Fruit fly (Drosophila melanogaster) whole organism, embryonic: Measurements from ENCODE around the gene qm.
A peak's percentile ranks its signal among the peaks of the same experiment; 100 is the strongest.

Experiments used
- Aef1 ChIP-seq: fragments of 200-800 bp; sonication (Bioruptor generic); IDR thresholded peaks from 3 replicates; pipeline ENCODE4 v1.3.6; 2022; ENCODE audit warnings: missing biosample characterization, missing genetic modification characterization
- Antp ChIP-seq: fragments of 200-800 bp; sonication (Bioruptor generic); optimal IDR thresholded peaks from 3 replicates; lab custom pipeline; 2016; ENCODE audit warnings: missing biosample characterization, missing genetic modification characterization
- Bdp1 ChIP-seq: fragments of 200-800 bp; sonication (Bioruptor generic); optimal IDR thresholded peaks from 3 replicates; lab custom pipeline; 2016; ENCODE audit warnings: missing biosample characterization, missing genetic modification characterization
- Bgb ChIP-seq: fragments of 200-800 bp; sonication (Bioruptor generic); IDR thresholded peaks from 2 replicates; pipeline ENCODE4 v1.3.6; 2022; ENCODE audit warnings: missing biosample characterization, missing genetic modification characterization; ENCODE audit not compliant: partially characterized antibody
- Bteb2 ChIP-seq: fragments of 200-800 bp; sonication (Bioruptor generic); optimal IDR thresholded peaks from 2 replicates; lab custom pipeline; 2016; ENCODE audit warnings: missing biosample characterization, missing genetic modification characterization
- CG1024 ChIP-seq: fragments of 200-800 bp; sonication (Bioruptor generic); IDR thresholded peaks from 2 replicates; pipeline ENCODE4 v1.3.6; 2022; ENCODE audit warnings: missing biosample characterization, missing genetic modification characterization
- CG10321 ChIP-seq: fragments of 200-800 bp; sonication (Bioruptor generic); IDR thresholded peaks from 2 replicates; pipeline ENCODE4 v1.3.6; 2022; ENCODE audit warnings: missing biosample characterization, missing genetic modification characterization
- CG11247 ChIP-seq: fragments of 200-800 bp; sonication (Bioruptor generic); IDR thresholded peaks from 2 replicates; pipeline ENCODE4 v1.3.6; 2022; ENCODE audit warnings: missing biosample characterization, missing genetic modification characterization
- CG11504 ChIP-seq: fragments of 200-800 bp; sonication (Bioruptor generic); optimal IDR thresholded peaks from 3 replicates; lab custom pipeline; 2019; ENCODE audit warnings: missing biosample characterization, mild to moderate bottlenecking, missing genetic modification characterization, moderate library complexity
- CG12155 ChIP-seq: fragments of 200-800 bp; sonication (Bioruptor generic); optimal IDR thresholded peaks from 3 replicates; lab custom pipeline; 2016; ENCODE audit warnings: missing biosample characterization, missing genetic modification characterization
- CG13624 ChIP-seq: fragments of 200-800 bp; sonication (Bioruptor generic); optimal IDR thresholded peaks from 2 replicates; lab custom pipeline; 2016; ENCODE audit warnings: missing biosample characterization, missing genetic modification characterization
- CG14050 ChIP-seq: fragments of 200-800 bp; sonication (Bioruptor generic); IDR thresholded peaks from 3 replicates; pipeline ENCODE4 v1.3.6; 2022; ENCODE audit warnings: missing biosample characterization, missing genetic modification characterization
- CG15514 ChIP-seq: fragments of 200-800 bp; sonication (Bioruptor generic); optimal IDR thresholded peaks from 3 replicates; lab custom pipeline; 2017; ENCODE audit warnings: missing biosample characterization, missing genetic modification characterization, mild to moderate bottlenecking, moderate library complexity, missing genetic modification reagents
- CG16813 ChIP-seq: fragments of 200-800 bp; sonication (Bioruptor generic); IDR thresholded peaks from 3 replicates; pipeline ENCODE4 v1.3.6; 2022; ENCODE audit warnings: missing biosample characterization, missing genetic modification characterization; ENCODE audit not compliant: partially characterized antibody
- CG3065 ChIP-seq: fragments of 200-800 bp; sonication (Bioruptor generic); optimal IDR thresholded peaks from 2 replicates; lab custom pipeline; 2016; ENCODE audit warnings: missing biosample characterization, missing genetic modification characterization
- CG32772 ChIP-seq: fragments of 200-800 bp; sonication (Bioruptor generic); IDR thresholded peaks from 2 replicates; pipeline ENCODE4 v1.3.6; 2022; ENCODE audit warnings: missing biosample characterization, missing genetic modification characterization
- CG33213 ChIP-seq: fragments of 200-800 bp; sonication (Bioruptor generic); optimal IDR thresholded peaks from 3 replicates; lab custom pipeline; 2016; ENCODE audit warnings: missing biosample characterization, missing genetic modification characterization
- CG3847 ChIP-seq: fragments of 200-800 bp; sonication (Bioruptor generic); IDR thresholded peaks from 2 replicates; pipeline ENCODE4 v1.3.6; 2022; ENCODE audit warnings: missing biosample characterization, missing genetic modification characterization
- CG42726 ChIP-seq: fragments of 200-800 bp; sonication (Bioruptor generic); IDR thresholded peaks from 2 replicates; pipeline ENCODE4 v1.3.6; 2022; ENCODE audit warnings: missing biosample characterization, missing genetic modification characterization; ENCODE audit not compliant: partially characterized antibody
- CG7271 ChIP-seq: fragments of 200-800 bp; sonication (Bioruptor generic); optimal IDR thresholded peaks from 2 replicates; lab custom pipeline; 2018; ENCODE audit warnings: missing biosample characterization, mild to moderate bottlenecking, missing genetic modification characterization, moderate library complexity
- CG8281 ChIP-seq: fragments of 200-800 bp; sonication (Bioruptor generic); optimal IDR thresholded peaks from 2 replicates; lab custom pipeline; 2018; ENCODE audit warnings: missing biosample characterization, mild to moderate bottlenecking, missing genetic modification characterization, moderate library complexity
- CG8388 ChIP-seq: fragments of 200-800 bp; sonication (Bioruptor generic); optimal IDR thresholded peaks from 2 replicates; lab custom pipeline; 2019; ENCODE audit warnings: missing biosample characterization, mild to moderate bottlenecking, missing genetic modification characterization, moderate library complexity
- Camta ChIP-seq: fragments of 200-800 bp; sonication (Bioruptor generic); optimal IDR thresholded peaks from 2 replicates; lab custom pipeline; 2016; ENCODE audit warnings: missing biosample characterization, missing genetic modification characterization
- Dp ChIP-seq: fragments of 200-800 bp; sonication (Bioruptor generic); optimal IDR thresholded peaks from 2 replicates; lab custom pipeline; 2018; ENCODE audit warnings: missing biosample characterization, mild to moderate bottlenecking, missing genetic modification characterization, moderate library complexity
- Hmr ChIP-seq: fragments of 200-800 bp; sonication (Bioruptor generic); optimal IDR thresholded peaks from 3 replicates; lab custom pipeline; 2017; ENCODE audit warnings: mild to moderate bottlenecking, missing biosample characterization, missing genetic modification reagents, missing genetic modification characterization
- Hr78 ChIP-seq, 2 experiments: fragments of 200-800 bp in 1 of 2; fragments of >200 bp in 1 of 2; sonication (Bioruptor generic) in 1 of 2; optimal IDR thresholded peaks; 2 replicates each; lab custom pipeline; 2017 to 2019; ENCODE audit warnings: missing biosample characterization in 2 of 2, missing genetic modification characterization in 2 of 2, mild to moderate bottlenecking in 1 of 2, moderate library complexity in 1 of 2
- Jarid2 ChIP-seq: fragments of 200-800 bp; sonication (Bioruptor generic); optimal IDR thresholded peaks from 3 replicates; lab custom pipeline; 2017; ENCODE audit warnings: mild to moderate bottlenecking, missing biosample characterization, missing genetic modification reagents, missing genetic modification characterization
- NC2β ChIP-seq: fragments of 200-800 bp; sonication (Bioruptor generic); optimal IDR thresholded peaks from 2 replicates; lab custom pipeline; 2016; ENCODE audit warnings: missing biosample characterization, missing genetic modification characterization
- Opbp ChIP-seq: fragments of 200-800 bp; sonication (Bioruptor generic); IDR thresholded peaks from 3 replicates; pipeline ENCODE4 v1.3.6; 2022; ENCODE audit warnings: missing biosample characterization, missing genetic modification characterization; ENCODE audit not compliant: partially characterized antibody
- Pdp1 ChIP-seq, 2 experiments: fragments of 200-800 bp; sonication (Bioruptor generic); optimal IDR thresholded peaks; 3 replicates each; lab custom pipeline; 2016; ENCODE audit warnings: missing biosample characterization in 2 of 2, missing genetic modification characterization in 2 of 2, mild to moderate bottlenecking in 1 of 2, moderate library complexity in 1 of 2
- Sox102F ChIP-seq: fragments of 200-800 bp; sonication (Bioruptor generic); optimal IDR thresholded peaks from 2 replicates; lab custom pipeline; 2018; ENCODE audit warnings: missing biosample characterization, mild to moderate bottlenecking, missing genetic modification characterization, moderate library complexity
- ab ChIP-seq: fragments of 200-800 bp; sonication (Bioruptor generic); optimal IDR thresholded peaks from 2 replicates; lab custom pipeline; 2016; ENCODE audit warnings: missing biosample characterization, missing genetic modification characterization
- abd-A ChIP-seq: fragments of 200-800 bp; sonication (Bioruptor generic); optimal IDR thresholded peaks from 3 replicates; lab custom pipeline; 2019; ENCODE audit warnings: missing biosample characterization, mild to moderate bottlenecking, missing genetic modification characterization, moderate library complexity
- cad ChIP-seq: fragments of >200 bp; optimal IDR thresholded peaks from 2 replicates; lab custom pipeline; 2017; ENCODE audit warnings: missing biosample characterization, missing genetic modification characterization
- da ChIP-seq: fragments of 200-800 bp; sonication (Bioruptor generic); optimal IDR thresholded peaks from 2 replicates; lab custom pipeline; 2016; ENCODE audit warnings: missing biosample characterization, missing genetic modification characterization
- hbn ChIP-seq: fragments of 200-800 bp; sonication (Bioruptor generic); IDR thresholded peaks from 2 replicates; pipeline ENCODE4 v1.3.6; 2022; ENCODE audit warnings: missing biosample characterization, missing genetic modification characterization; ENCODE audit not compliant: partially characterized antibody
- hkb ChIP-seq, 2 experiments: fragments of 200-800 bp in 1 of 2; fragments of >200 bp in 1 of 2; sonication (Bioruptor generic) in 1 of 2; IDR thresholded peaks in 1 of 2; optimal IDR thresholded peaks in 1 of 2; 2 replicates each; pipeline versions ENCODE4 v1.3.6 to Lab custom; 2017 to 2022; ENCODE audit warnings: missing biosample characterization in 1 of 2, missing genetic modification characterization in 1 of 2
- insv ChIP-seq, 2 experiments: fragments of 200-800 bp; sonication (Bioruptor generic); optimal IDR thresholded peaks; 3 replicates each; lab custom pipeline; 2016 to 2018; ENCODE audit warnings: missing biosample characterization in 2 of 2, missing genetic modification characterization in 2 of 2
- kay ChIP-seq: fragments of 200-800 bp; sonication (Bioruptor generic); optimal IDR thresholded peaks from 2 replicates; lab custom pipeline; 2016; ENCODE audit warnings: missing biosample characterization, missing genetic modification characterization
- peb ChIP-seq: fragments of 200-800 bp; sonication (Bioruptor generic); IDR thresholded peaks from 2 replicates; pipeline ENCODE4 v1.3.6; 2022; ENCODE audit warnings: missing biosample characterization, missing genetic modification characterization
- pfk ChIP-seq: fragments of 200-800 bp; sonication (Bioruptor generic); optimal IDR thresholded peaks from 2 replicates; lab custom pipeline; 2018; ENCODE audit warnings: missing biosample characterization, mild to moderate bottlenecking, missing genetic modification characterization, moderate library complexity
- repo ChIP-seq: fragments of 200-800 bp; sonication (Bioruptor generic); optimal IDR thresholded peaks from 2 replicates; lab custom pipeline; 2016; ENCODE audit warnings: missing biosample characterization, missing genetic modification characterization
- run ChIP-seq: fragments of 200-800 bp; sonication (Bioruptor generic); optimal IDR thresholded peaks from 3 replicates; lab custom pipeline; 2018; ENCODE audit warnings: missing biosample characterization, mild to moderate bottlenecking, missing genetic modification characterization
- sd ChIP-seq: fragments of 200-800 bp; sonication (Bioruptor generic); optimal IDR thresholded peaks from 3 replicates; lab custom pipeline; 2018; ENCODE audit warnings: missing biosample characterization, mild to moderate bottlenecking, missing genetic modification characterization, moderate library complexity
- sima ChIP-seq: fragments of 200-800 bp; sonication (Bioruptor generic); optimal IDR thresholded peaks from 2 replicates; lab custom pipeline; 2016; ENCODE audit warnings: missing biosample characterization, missing genetic modification characterization
- sisA ChIP-seq: fragments of 200-800 bp; sonication (Bioruptor generic); IDR thresholded peaks from 2 replicates; pipeline ENCODE4 v1.3.6; 2022; ENCODE audit warnings: missing biosample characterization, missing genetic modification characterization
- sob ChIP-seq: fragments of 200-800 bp; sonication (Bioruptor generic); IDR thresholded peaks from 2 replicates; pipeline ENCODE4 v1.3.6; 2022; ENCODE audit warnings: missing biosample characterization, missing genetic modification characterization
- sqz ChIP-seq: fragments of 200-800 bp; sonication (Bioruptor generic); optimal IDR thresholded peaks from 3 replicates; lab custom pipeline; 2018; ENCODE audit warnings: missing biosample characterization, mild to moderate bottlenecking, missing genetic modification characterization

Gene qm

dm6 chr3L:7356386-7357117 is 8.4 kb downstream of the qm start, which contains the start of gene CTCF (continued):
- peak; percentile 19 for TF ChIP-seq Camta
- peak; percentile 43; the same call in 1 of the 2 replicates for TF ChIP-seq peb (GFP tag; lab: Robert Waterston, UW)
- TF ChIP-seq repo (GFP tag; lab: Kevin White, UChicago) = peak; percentile 21
- TF ChIP-seq Jarid2 (GFP tag; lab: Kevin White, UChicago) = no peak
- TF ChIP-seq Sox102F (GFP tag; lab: Kevin White, UChicago) = peak; percentile 57
- TF ChIP-seq Hmr (GFP tag; lab: Kevin White, UChicago) = no peak
- TF ChIP-seq sd (tag; lab: Kevin White, UChicago) = peak; percentile 64
- TF ChIP-seq Aef1 (GFP tag; lab: Robert Waterston, UW) = no peak
- peak; percentile 45 for TF ChIP-seq CG13624 (GFP tag; lab: Kevin White, UChicago)
- TF ChIP-seq Dp (GFP tag; lab: Kevin White, UChicago) = peak; percentile 51
- peak; percentile 95 for TF ChIP-seq CG15514 (GFP tag; lab: Kevin White, UChicago)
- peak; percentile 68; the same call in 1 of the 2 replicates for TF ChIP-seq CG42726
- no peak for TF ChIP-seq sob (GFP tag; lab: Robert Waterston, UW)
- peak; percentile 55 for TF ChIP-seq Antp (GFP tag; lab: Kevin White, UChicago)
- TF ChIP-seq CG33213 (GFP tag; lab: Kevin White, UChicago) = peak; percentile 76
- no peak; the same call in 1 of the 3 replicates for TF ChIP-seq Opbp
- no peak for TF ChIP-seq abd-A (tag; lab: Kevin White, UChicago)
- TF ChIP-seq run (tag; lab: Kevin White, UChicago) = no peak
- no peak for TF ChIP-seq CG8281
- TF ChIP-seq CG16813 = peak; percentile 77
- peak; percentile 33 to 36 for TF ChIP-seq Pdp1 (GFP tag; optimal IDR thresholded peaks at IDR 0.05; lab: Kevin White, UChicago)
- peak; percentile 21 for TF ChIP-seq da (GFP tag; lab: Kevin White, UChicago)
- no peak for TF ChIP-seq CG10321
- no peak for TF ChIP-seq CG3065
- TF ChIP-seq CG12155 (GFP tag; lab: Kevin White, UChicago) = peak; percentile 30
- 0 out of 2 replicates have a peak, but pooled peaks have one; percentile 6 for TF ChIP-seq CG3847 (GFP tag; lab: Robert Waterston, UW)
- TF ChIP-seq insv (GFP tag; optimal IDR thresholded peaks at IDR 0.05; lab: Kevin White, UChicago) = peak in 1 of 2 experiments; percentile 50
- TF ChIP-seq CG7271 (tag; lab: Kevin White, UChicago) = peak; percentile 39
- TF ChIP-seq Bgb (GFP tag; lab: Robert Waterston, UW) = peak; percentile 73
- TF ChIP-seq, all 482 proteins: peak for 245

dm6 chr3L:7359827-7360323 is 11.8 kb downstream of the qm start, which contains the start of gene pst:
TSS of gene pst (minus strand) at chr3L:7360263.
- TF ChIP-seq CG14050 (no peak), sqz (GFP tag; lab: Kevin White, UChicago) (no peak), kay (GFP tag; lab: Kevin White, UChicago) (no peak), hkb (optimal IDR thresholded peaks at IDR 0.05; lab: Kevin White, UChicago) (no peak), hkb (GFP tag; IDR thresholded peaks at IDR 0.05; lab: Robert Waterston, UW) (peak; percentile 57; the same call in 1 of the 2 replicates), cad (GFP tag; lab: Kevin White, UChicago) (no peak), CG11247 (GFP tag; lab: Robert Waterston, UW) (peak; percentile 29; the same call in 1 of the 2 replicates), Bdp1 (GFP tag; lab: Kevin White, UChicago) (no peak), sisA (no peak), CG32772 (GFP tag; lab: Robert Waterston, UW) (no peak), Bteb2 (no peak), ab (GFP tag; lab: Kevin White, UChicago) (no peak), Hr78 (GFP tag; optimal IDR thresholded peaks at IDR 0.05; lab: Kevin White, UChicago) (no peak), CG1024 (GFP tag; lab: Robert Waterston, UW) (no peak), hbn (GFP tag; lab: Robert Waterston, UW) (no peak), sima (GFP tag; lab: Kevin White, UChicago) (no peak), Opbp (0 out of 3 replicates have a peak, but pooled peaks have one; percentile 53), pfk (GFP tag; lab: Kevin White, UChicago) (no peak), NC2β (peak; percentile 41), CG8388 (no peak), CG11504 (no peak)
